Worm (Caenorhabditis elegans): ENCODE measurements around the gene asns-1.
"Not testable (repeated sequence)": the region's sequence is repeated elsewhere in the genome, so short reads cannot be mapped to it uniquely, and the experiment has no call there.

Gene asns-1

DNA sequence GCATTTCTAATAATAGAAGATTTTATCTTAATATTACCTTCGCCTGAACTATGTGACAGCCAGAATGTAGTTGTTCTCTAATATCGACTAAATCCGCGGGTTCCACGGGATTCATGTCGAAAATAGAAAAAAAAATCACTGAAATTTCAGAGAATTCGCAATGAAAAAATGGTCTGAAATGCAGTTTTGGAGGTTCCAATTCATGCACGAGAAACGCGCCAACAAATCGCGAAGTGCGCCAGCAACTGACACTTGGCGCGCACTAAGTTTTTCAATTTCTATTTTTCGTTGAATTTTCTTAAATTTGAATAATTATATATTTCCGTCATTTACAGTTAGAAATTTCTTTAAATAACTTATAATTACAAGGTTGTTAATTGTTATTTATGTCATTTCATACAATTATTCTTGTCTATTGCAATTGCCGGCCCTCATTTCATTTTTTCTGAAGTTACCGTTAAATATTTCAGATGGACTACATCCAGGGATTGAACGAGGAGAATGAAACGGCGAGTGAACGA, 23.9 kb downstream of the asns-1 start, which contains the start of the genes F25G6.9 and symk-1 (continued):
- TF ChIP-seq ztf-25 (GFP tag; IDR thresholded peaks at IDR 0.05) (no peak), repo-1 (tag; optimal IDR thresholded peaks at IDR 0.05) (no peak)

DNA sequence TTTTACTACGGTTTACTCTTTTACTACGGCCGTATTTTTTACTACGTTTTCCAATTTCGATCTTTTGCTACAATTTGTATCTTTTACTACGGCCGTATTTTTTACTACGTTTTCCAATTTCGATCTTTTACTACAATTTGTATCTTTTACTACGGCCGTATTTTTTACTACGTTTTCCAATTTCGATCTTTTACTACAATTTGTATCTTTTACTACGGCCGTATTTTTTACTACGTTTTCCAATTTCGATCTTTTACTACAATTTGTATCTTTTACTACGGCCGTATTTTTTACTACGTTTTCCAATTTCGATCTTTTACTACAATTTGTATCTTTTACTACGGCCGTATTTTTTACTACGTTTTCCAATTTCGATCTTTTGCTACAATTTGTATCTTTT, 28.8 kb downstream of the asns-1 start, which contains the start of gene F25G6.1:
TSS of gene F25G6.1 (plus strand) at position 301 of the 400 bp plus-strand sequence.
- not testable (repeated sequence) for TF ChIP-seq Y56A3A.18 (GFP tag; IDR thresholded peaks at IDR 0.05); attf-3 (GFP tag; conservative IDR thresholded peaks at IDR 0.05); sptf-2 (GFP tag; optimal IDR thresholded peaks at IDR 0.05)

DNA sequence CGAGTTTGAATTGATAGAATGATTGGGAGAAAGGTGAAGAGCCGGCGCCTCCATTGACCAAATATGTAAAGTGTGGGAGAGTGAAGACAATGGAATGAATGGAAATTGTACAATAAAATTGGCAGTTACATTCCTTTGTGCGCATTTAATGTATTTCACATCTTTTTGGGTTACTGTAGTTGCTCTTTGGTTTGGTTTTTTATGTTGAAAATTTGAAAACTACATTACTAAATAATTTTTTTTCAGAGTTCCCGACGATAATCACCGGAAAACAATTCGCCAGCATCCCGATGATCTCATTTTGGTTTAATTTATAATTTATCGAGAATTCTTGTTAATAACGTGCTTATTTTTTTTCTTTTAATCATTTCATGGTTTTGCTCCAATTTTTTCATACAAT, 35.0 kb downstream of the asns-1 start, which contains the start of gene C10B5.1:
TSS of gene C10B5.1 (plus strand) at position 301 of the 400 bp plus-strand sequence.
- TF ChIP-seq mes-4 (tag; optimal IDR thresholded peaks at IDR 0.05) (no peak), attf-6 (GFP tag; IDR thresholded peaks at IDR 0.05) (no peak), lin-54 (GFP tag; optimal IDR thresholded peaks at IDR 0.05) (no peak), unc-130 (GFP tag; optimal IDR thresholded peaks at IDR 0.05) (no peak), Y67H2A.10 (GFP tag; conservative IDR thresholded peaks at IDR 0.05) (no peak), Y53F4B.3 (GFP tag; IDR thresholded peaks at IDR 0.05) (no peak), F39B2.1 (GFP tag; IDR thresholded peaks at IDR 0.05) (no peak), pbrm-1 (GFP tag; IDR thresholded peaks at IDR 0.05) (no peak), snpc-4 (GFP tag; optimal IDR thresholded peaks at IDR 0.05) (no peak), snpc-4 (tag; optimal IDR thresholded peaks at IDR 0.05) (no peak), ztf-22 (GFP tag; optimal IDR thresholded peaks at IDR 0.05) (no peak), cebp-2 (GFP tag; IDR thresholded peaks at IDR 0.05) (no peak), B0035.1 (tag; optimal IDR thresholded peaks at IDR 0.05) (no peak)

DNA sequence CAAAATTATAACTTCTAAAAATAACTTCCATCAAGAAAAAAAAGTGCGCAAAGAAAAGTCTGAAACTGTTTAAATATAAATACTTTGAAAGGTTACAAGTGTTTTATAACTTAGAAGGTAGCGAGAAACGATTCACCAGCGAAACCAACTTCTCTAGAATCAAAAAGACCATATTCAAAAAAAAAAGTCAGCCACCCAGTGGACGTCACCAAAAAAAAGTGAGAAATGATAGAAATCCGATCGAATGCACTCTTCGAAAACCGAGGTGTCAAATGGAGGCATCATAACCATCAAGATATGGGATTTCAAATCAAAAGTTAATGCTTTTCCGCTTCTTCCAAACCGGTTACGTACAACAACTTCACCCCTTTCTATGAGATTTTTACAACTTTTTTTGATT, 40.5 kb downstream of the asns-1 start:
- TF ChIP-seq somi-1 (GFP tag; optimal IDR thresholded peaks at IDR 0.05) (no peak), hlh-12 (tag; optimal IDR thresholded peaks at IDR 0.05) (no peak), lag-1 (GFP tag; IDR thresholded peaks at IDR 0.05) (no peak), unc-62 (GFP tag; optimal IDR thresholded peaks at IDR 0.05) (no peak), unc-130 (GFP tag; optimal IDR thresholded peaks at IDR 0.05) (no peak), F55B11.4 (tag; optimal IDR thresholded peaks at IDR 0.05; ENCODE audit: borderline replicate concordance, insufficient read depth) (no peak), bed-1 (GFP tag; IDR thresholded peaks at IDR 0.05) (no peak), ets-4 (GFP tag; optimal IDR thresholded peaks at IDR 0.05) (no peak), F33H1.4 (GFP tag; IDR thresholded peaks at IDR 0.05) (no peak), Y53F4B.3 (GFP tag; IDR thresholded peaks at IDR 0.05) (no peak), egrh-3 (GFP tag; IDR thresholded peaks at IDR 0.05) (no peak), hrde-1 (tag; optimal IDR thresholded peaks at IDR 0.05; ENCODE audit: borderline replicate concordance) (no peak), ztf-28 (GFP tag; IDR thresholded peaks at IDR 0.05) (no peak), madf-10 (tag; optimal IDR thresholded peaks at IDR 0.05) (no peak), K12H6.12 (tag; optimal IDR thresholded peaks at IDR 0.05) (no peak), lir-1 (GFP tag; conservative IDR thresholded peaks at IDR 0.05) (no peak), rec-8 (tag; optimal IDR thresholded peaks at IDR 0.05) (no peak), tlf-1 (GFP tag; optimal IDR thresholded peaks at IDR 0.05) (no peak), ztf-22 (GFP tag; optimal IDR thresholded peaks at IDR 0.05) (no peak), attf-5 (GFP tag; optimal IDR thresholded peaks at IDR 0.05) (no peak)
